Fruit fly (Drosophila melanogaster) whole organism, embryonic: ENCODE results near the gene pont.

Experiments
- Atf3 ChIP-seq: fragments of 200-800 bp; sonication (Bioruptor generic); optimal IDR thresholded peaks from 3 replicates; lab custom pipeline; 2016; ENCODE audit warnings: missing biosample characterization, missing genetic modification characterization
- CG10209 ChIP-seq: fragments of 200-800 bp; sonication (Bioruptor generic); optimal IDR thresholded peaks from 3 replicates; lab custom pipeline; 2017; ENCODE audit warnings: missing biosample characterization, mild to moderate bottlenecking, missing genetic modification characterization, missing genetic modification reagents
- CG10274 ChIP-seq: fragments of 200-800 bp; sonication (Bioruptor generic); optimal IDR thresholded peaks from 3 replicates; lab custom pipeline; 2017; ENCODE audit warnings: missing biosample characterization, mild to moderate bottlenecking, missing genetic modification characterization
- CG11093 ChIP-seq: fragments of 200-800 bp; sonication (Bioruptor generic); IDR thresholded peaks from 3 replicates; pipeline ENCODE4 v1.3.6; 2022; ENCODE audit warnings: missing biosample characterization, missing genetic modification characterization
- CG11504 ChIP-seq: fragments of 200-800 bp; sonication (Bioruptor generic); optimal IDR thresholded peaks from 3 replicates; lab custom pipeline; 2019; ENCODE audit warnings: missing biosample characterization, mild to moderate bottlenecking, missing genetic modification characterization, moderate library complexity
- CG11560 ChIP-seq: fragments of 200-800 bp; sonication (Bioruptor generic); IDR thresholded peaks from 3 replicates; pipeline ENCODE4 v1.3.6; 2022; ENCODE audit warnings: missing biosample characterization, missing genetic modification characterization
- CG1603 ChIP-seq: fragments of 200-800 bp; sonication (Bioruptor generic); optimal IDR thresholded peaks from 2 replicates; lab custom pipeline; 2019; ENCODE audit warnings: missing biosample characterization, mild to moderate bottlenecking, missing genetic modification characterization, moderate library complexity
- CG17361 ChIP-seq: fragments of 200-800 bp; sonication (Bioruptor generic); IDR thresholded peaks from 3 replicates; pipeline ENCODE4 v1.3.6; 2022; ENCODE audit warnings: missing biosample characterization, missing genetic modification characterization
- CG1792 ChIP-seq: fragments of 200-800 bp; sonication (Bioruptor generic); optimal IDR thresholded peaks from 2 replicates; lab custom pipeline; 2016; ENCODE audit warnings: missing biosample characterization, missing genetic modification characterization
- CG3726 ChIP-seq: fragments of 200-800 bp; sonication (Bioruptor generic); IDR thresholded peaks from 3 replicates; pipeline ENCODE4, ENCODE4 v1.3.6; 2022; ENCODE audit warnings: missing biosample characterization, missing genetic modification characterization
- CG4820 ChIP-seq: fragments of 200-800 bp; sonication (Bioruptor generic); optimal IDR thresholded peaks from 3 replicates; lab custom pipeline; 2016; ENCODE audit warnings: missing biosample characterization, missing genetic modification characterization
- CG6175 ChIP-seq: fragments of 200-800 bp; sonication (Bioruptor generic); IDR thresholded peaks from 3 replicates; pipeline ENCODE4 v1.3.6; 2022; ENCODE audit warnings: missing biosample characterization, missing genetic modification characterization
- CG6854 ChIP-seq: fragments of 200-800 bp; sonication (Bioruptor generic); optimal IDR thresholded peaks from 3 replicates; lab custom pipeline; 2017; ENCODE audit warnings: missing biosample characterization, mild to moderate bottlenecking, missing genetic modification characterization
- CG7372 ChIP-seq: fragments of 200-800 bp; sonication (Bioruptor generic); IDR thresholded peaks from 2 replicates; pipeline ENCODE4 v1.3.6; 2022; ENCODE audit warnings: missing biosample characterization, missing genetic modification characterization
- CG9727 ChIP-seq: fragments of 200-800 bp; sonication (Bioruptor generic); optimal IDR thresholded peaks from 3 replicates; lab custom pipeline; 2017; ENCODE audit warnings: missing biosample characterization, mild to moderate bottlenecking, missing genetic modification characterization
- CG9932 ChIP-seq: fragments of 200-800 bp; sonication (Bioruptor generic); IDR thresholded peaks from 2 replicates; pipeline ENCODE4 v1.3.6; 2022; ENCODE audit warnings: missing biosample characterization, missing genetic modification characterization
- CHES-1-like ChIP-seq: fragments of 200-800 bp; sonication (Bioruptor generic); optimal IDR thresholded peaks from 2 replicates; lab custom pipeline; 2016; ENCODE audit warnings: missing biosample characterization, missing genetic modification characterization
- Chrac-16 ChIP-seq: fragments of 200-800 bp; sonication (Bioruptor generic); optimal IDR thresholded peaks from 3 replicates; lab custom pipeline; 2016; ENCODE audit warnings: missing biosample characterization, missing genetic modification characterization
- Ets65A ChIP-seq: fragments of 200-800 bp; sonication (Bioruptor generic); peaks from one replicate; lab custom pipeline; 2016; ENCODE audit warnings: missing biosample characterization, missing genetic modification characterization
- Ets97D ChIP-seq: fragments of 200-800 bp; sonication (Bioruptor generic); optimal IDR thresholded peaks from 3 replicates; lab custom pipeline; 2016; ENCODE audit warnings: missing biosample characterization, missing genetic modification characterization
- Hmx ChIP-seq: fragments of 200-800 bp; sonication (Bioruptor generic); optimal IDR thresholded peaks from 2 replicates; lab custom pipeline; 2016; ENCODE audit warnings: missing biosample characterization, missing genetic modification characterization
- MBD-R2 ChIP-seq: fragments of 200-800 bp; sonication (Bioruptor generic); IDR thresholded peaks from 2 replicates; pipeline ENCODE4 v1.3.6; 2022; ENCODE audit warnings: missing biosample characterization, missing genetic modification characterization
- NK7.1 ChIP-seq: fragments of 200-800 bp; sonication (Bioruptor generic); optimal IDR thresholded peaks from 3 replicates; lab custom pipeline; 2016; ENCODE audit warnings: missing biosample characterization, missing genetic modification characterization
- Neu2 ChIP-seq: fragments of 200-800 bp; sonication (Bioruptor generic); optimal IDR thresholded peaks from 3 replicates; lab custom pipeline; 2016; ENCODE audit warnings: missing biosample characterization, missing genetic modification characterization, borderline replicate concordance
- Optix ChIP-seq: fragments of 200-800 bp; sonication (Bioruptor generic); IDR thresholded peaks from 3 replicates; pipeline ENCODE4 v1.3.6; 2022; ENCODE audit warnings: missing biosample characterization, missing genetic modification characterization
- TFAM ChIP-seq: fragments of 200-800 bp; sonication (Bioruptor generic); optimal IDR thresholded peaks from 2 replicates; lab custom pipeline; 2017; ENCODE audit warnings: missing biosample characterization, missing genetic modification characterization, inconsistent platforms
- Tbp ChIP-seq: fragments of >200 bp; optimal IDR thresholded peaks from 2 replicates; lab custom pipeline; 2018; ENCODE audit warnings: missing biosample characterization, missing genetic modification characterization
- Usf ChIP-seq: fragments of 200-800 bp; sonication (Bioruptor generic); optimal IDR thresholded peaks from 2 replicates; lab custom pipeline; 2017; ENCODE audit warnings: missing genotype, missing biosample characterization, missing genetic modification characterization
- Xbp1 ChIP-seq: fragments of 200-800 bp; sonication (Bioruptor generic); optimal IDR thresholded peaks from 3 replicates; lab custom pipeline; 2016; ENCODE audit warnings: missing biosample characterization, mild to moderate bottlenecking, missing genetic modification characterization
- Xrp1 ChIP-seq: fragments of 200-800 bp; sonication (Bioruptor generic); IDR thresholded peaks from 2 replicates; pipeline ENCODE4 v1.3.6; 2022; ENCODE audit warnings: missing biosample characterization, missing genetic modification characterization
- az2 ChIP-seq: fragments of 200-800 bp; sonication (Bioruptor generic); optimal IDR thresholded peaks from 3 replicates; lab custom pipeline; 2016; ENCODE audit warnings: missing biosample characterization, missing genetic modification characterization
- br ChIP-seq: fragments of >200 bp; optimal IDR thresholded peaks from 2 replicates; lab custom pipeline; 2017
- btn ChIP-seq: fragments of 200-800 bp; sonication (Bioruptor generic); optimal IDR thresholded peaks from 2 replicates; lab custom pipeline; 2016; ENCODE audit warnings: missing biosample characterization, missing genetic modification characterization
- chif ChIP-seq, 2 experiments: fragments of 200-800 bp; sonication (Bioruptor generic); optimal IDR thresholded peaks; 3 replicates each; lab custom pipeline; 2016; ENCODE audit warnings: missing biosample characterization in 2 of 2, missing genetic modification characterization in 2 of 2
- ci ChIP-seq: fragments of 200-800 bp; sonication (Bioruptor generic); IDR thresholded peaks from 3 replicates; pipeline ENCODE4 v1.3.6; 2022; ENCODE audit warnings: missing biosample characterization, missing genetic modification characterization
- corto ChIP-seq: fragments of 200-800 bp; sonication (Bioruptor generic); optimal IDR thresholded peaks from 2 replicates; lab custom pipeline; 2016; ENCODE audit warnings: missing biosample characterization, mild to moderate bottlenecking, missing genetic modification characterization, moderate library complexity
- dati ChIP-seq: fragments of 200-800 bp; sonication (Bioruptor generic); IDR thresholded peaks from 2 replicates; pipeline ENCODE4 v1.3.6; 2022; ENCODE audit warnings: missing biosample characterization, missing genetic modification characterization
- dysf ChIP-seq: fragments of 200-800 bp; sonication (Bioruptor generic); IDR thresholded peaks from 3 replicates; pipeline ENCODE4 v1.3.6; 2022; ENCODE audit warnings: missing biosample characterization, missing genetic modification characterization
- eve ChIP-seq, 2 experiments: fragments of >200 bp; optimal IDR thresholded peaks; 2 replicates each; lab custom pipeline; 2017; ENCODE audit warnings: missing biosample characterization in 2 of 2, missing genetic modification characterization in 2 of 2
- gfzf ChIP-seq: fragments of 200-800 bp; sonication (Bioruptor generic); optimal IDR thresholded peaks from 2 replicates; lab custom pipeline; 2016; ENCODE audit warnings: missing biosample characterization, mild to moderate bottlenecking, missing genetic modification characterization, moderate library complexity
- luna ChIP-seq: fragments of 200-800 bp; sonication (Bioruptor generic); optimal IDR thresholded peaks from 2 replicates; lab custom pipeline; 2016; ENCODE audit warnings: missing biosample characterization, missing genetic modification characterization
- mirr ChIP-seq: fragments of 200-800 bp; sonication (Bioruptor generic); optimal IDR thresholded peaks from 3 replicates; lab custom pipeline; 2018; ENCODE audit warnings: missing biosample characterization, mild to moderate bottlenecking, missing genetic modification characterization
- nau ChIP-seq: fragments of 200-800 bp; sonication (Bioruptor generic); optimal IDR thresholded peaks from 3 replicates; lab custom pipeline; 2017; ENCODE audit warnings: missing biosample characterization, mild to moderate bottlenecking, missing genetic modification characterization, missing genetic modification reagents
- nerfin-1 ChIP-seq: fragments of 200-800 bp; sonication (Bioruptor generic); optimal IDR thresholded peaks from 3 replicates; lab custom pipeline; 2019; ENCODE audit warnings: missing biosample characterization, mild to moderate bottlenecking, missing genetic modification characterization, moderate library complexity
- ranshi ChIP-seq: fragments of 200-800 bp; sonication (Bioruptor generic); IDR thresholded peaks from 2 replicates; pipeline ENCODE4 v1.3.6; 2022; ENCODE audit warnings: missing biosample characterization, missing genetic modification characterization
- rib ChIP-seq: fragments of 200-800 bp; sonication (Bioruptor generic); IDR thresholded peaks from 2 replicates; pipeline ENCODE4 v1.3.6; 2022; ENCODE audit warnings: missing biosample characterization, missing genetic modification characterization
- seq ChIP-seq: fragments of 200-800 bp; sonication (Bioruptor generic); IDR thresholded peaks from 2 replicates; pipeline ENCODE4 v1.3.6; 2022; ENCODE audit warnings: missing biosample characterization, missing genetic modification characterization
- sim ChIP-seq: fragments of 200-800 bp; sonication (Bioruptor generic); IDR thresholded peaks from 2 replicates; pipeline ENCODE4 v1.3.6; 2022; ENCODE audit warnings: missing biosample characterization, missing genetic modification characterization
- slp2 ChIP-seq: fragments of 200-800 bp; sonication (Bioruptor generic); optimal IDR thresholded peaks from 2 replicates; lab custom pipeline; 2016; ENCODE audit warnings: missing biosample characterization, missing genetic modification characterization
- sna ChIP-seq: fragments of 200-800 bp; sonication (Bioruptor generic); IDR thresholded peaks from 2 replicates; pipeline ENCODE4 v1.3.6; 2022; ENCODE audit warnings: missing biosample characterization, missing genetic modification characterization; ENCODE audit not compliant: partially characterized antibody
- so ChIP-seq: fragments of 200-800 bp; sonication (Bioruptor generic); IDR thresholded peaks from 3 replicates; pipeline ENCODE4 v1.3.6; 2022; ENCODE audit warnings: missing biosample characterization, missing genetic modification characterization
- tna ChIP-seq: fragments of 200-800 bp; sonication (Bioruptor generic); IDR thresholded peaks from 2 replicates; pipeline ENCODE4 v1.3.6; 2022; ENCODE audit warnings: missing biosample characterization, missing genetic modification characterization; ENCODE audit not compliant: partially characterized antibody
- trem ChIP-seq: fragments of 200-800 bp; optimal IDR thresholded peaks from 3 replicates; lab custom pipeline; 2019; ENCODE audit warnings: missing biosample characterization, mild to moderate bottlenecking, missing genetic modification characterization, moderate library complexity

The pont gene

DNA sequence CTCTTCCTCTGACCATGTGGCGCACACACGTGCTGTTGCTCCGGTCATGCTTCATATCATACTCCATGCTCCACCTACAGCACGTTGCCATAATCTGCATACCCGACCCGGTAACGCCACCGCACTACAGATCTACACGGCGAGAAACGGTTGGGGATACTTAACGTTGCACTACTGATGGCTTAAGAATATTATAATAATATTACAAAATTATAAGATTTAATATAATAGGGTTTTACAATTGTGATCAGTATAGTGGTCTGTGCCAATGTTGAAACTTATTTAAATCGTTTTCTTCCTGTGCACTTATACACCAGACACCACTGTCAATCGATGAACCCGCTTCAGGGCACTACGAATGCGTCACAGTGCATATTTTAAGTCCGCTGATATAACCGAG, 48.5 kb upstream of the pont start:
- no peak for TF ChIP-seq CG11560 (tag; lab: Robert Waterston, UW)
- TF ChIP-seq mirr (GFP tag; lab: Kevin White, UChicago), result no peak
- TF ChIP-seq eve (GFP tag; optimal IDR thresholded peaks at IDR 0.05; lab: Kevin White, UChicago), result no peak
- no peak for TF ChIP-seq CG1792 (GFP tag; lab: Kevin White, UChicago)
- TF ChIP-seq trem (tag; lab: Kevin White, UChicago), result no peak
- peak; percentile 42 for TF ChIP-seq CG9727 (GFP tag; lab: Kevin White, UChicago)
- TF ChIP-seq ranshi (GFP tag; lab: Robert Waterston, UW), result peak; percentile 51; the same call in 1 of the 2 replicates
- no peak; the same call in 1 of the 2 replicates for TF ChIP-seq seq (GFP tag; lab: Robert Waterston, UW)
- TF ChIP-seq Optix (GFP tag; lab: Robert Waterston, UW), result peak; percentile 70; the same call in 2 of the 3 replicates
- peak; percentile 20 for TF ChIP-seq CG10274 (GFP tag; lab: Kevin White, UChicago)
- no peak for TF ChIP-seq gfzf
- TF ChIP-seq btn (GFP tag; lab: Kevin White, UChicago), result no peak
- no peak for TF ChIP-seq Hmx (GFP tag; lab: Kevin White, UChicago)
- peak; percentile 86 for TF ChIP-seq CG11504 (tag; lab: Kevin White, UChicago)
- no peak for TF ChIP-seq Ets65A (GFP tag; lab: Kevin White, UChicago)
- no peak for TF ChIP-seq nerfin-1
- no peak for TF ChIP-seq NK7.1
- no peak for TF ChIP-seq br (lab: Kevin White, UChicago)
- TF ChIP-seq az2 (GFP tag; lab: Kevin White, UChicago), result peak; percentile 65
- no peak for TF ChIP-seq tna
- no peak for TF ChIP-seq Usf (GFP tag; lab: Kevin White, UChicago)
- peak; percentile 44; the same call in 1 of the 3 replicates for TF ChIP-seq CG11093 (GFP tag; lab: Robert Waterston, UW)
- TF ChIP-seq Chrac-16 (GFP tag; lab: Kevin White, UChicago), result peak; percentile 35
- TF ChIP-seq CG10209, result peak; percentile 43
- TF ChIP-seq corto (GFP tag; lab: Kevin White, UChicago), result no peak
- no peak for TF ChIP-seq MBD-R2 (GFP tag; lab: Robert Waterston, UW)
- TF ChIP-seq nau (GFP tag; lab: Kevin White, UChicago), result no peak
- no peak for TF ChIP-seq slp2 (GFP tag; lab: Kevin White, UChicago)
- TF ChIP-seq Tbp (GFP tag; lab: Kevin White, UChicago), result no peak
- peak; percentile 61 for TF ChIP-seq CG4820
- no peak for TF ChIP-seq sna (GFP tag; lab: Robert Waterston, UW)
- no peak for TF ChIP-seq CHES-1-like (GFP tag; lab: Kevin White, UChicago)
- peak; percentile 56; the same call in 1 of the 2 replicates for TF ChIP-seq CG7372
- TF ChIP-seq Atf3 (GFP tag; lab: Kevin White, UChicago), result no peak
- TF ChIP-seq dati (GFP tag; lab: Robert Waterston, UW), result peak; percentile 54; the same call in 1 of the 2 replicates
- TF ChIP-seq sim, result peak; percentile 18; the same call in 1 of the 2 replicates
- no peak for TF ChIP-seq CG6175 (GFP tag; lab: Robert Waterston, UW)
- TF ChIP-seq dysf, result peak; percentile 81
- TF ChIP-seq luna (GFP tag; lab: Kevin White, UChicago), result no peak
- peak; percentile 70 for TF ChIP-seq CG1603 (tag; lab: Kevin White, UChicago)
- peak; percentile 68 for TF ChIP-seq Xbp1 (GFP tag; lab: Kevin White, UChicago)
- peak; percentile 67; the same call in 1 of the 3 replicates for TF ChIP-seq so (GFP tag; lab: Robert Waterston, UW)
- TF ChIP-seq CG3726 (GFP tag; lab: Robert Waterston, UW), result 0 out of 3 replicates have a peak, but pooled peaks have one; percentile 31
- TF ChIP-seq CG9932 (GFP tag; lab: Robert Waterston, UW), result 0 out of 2 replicates have a peak, but pooled peaks have one; percentile 23
- no peak for TF ChIP-seq Neu2 (GFP tag; lab: Kevin White, UChicago)
- TF ChIP-seq Ets97D (GFP tag; lab: Kevin White, UChicago), result no peak
- TF ChIP-seq ci, result peak; percentile 86
- TF ChIP-seq CG17361 (GFP tag; lab: Robert Waterston, UW), result no peak; the same call in 2 of the 3 replicates
- TF ChIP-seq Xrp1 (GFP tag; lab: Robert Waterston, UW), result peak; percentile 82
- TF ChIP-seq CG6854 (GFP tag; lab: Kevin White, UChicago), result no peak
- TF ChIP-seq rib, result no peak
- TF ChIP-seq TFAM (GFP tag; lab: Kevin White, UChicago), result peak; percentile 12
- no peak for TF ChIP-seq chif (GFP tag; optimal IDR thresholded peaks at IDR 0.05; lab: Kevin White, UChicago)
